Fruit fly (Drosophila melanogaster) whole organism, embryonic: ENCODE measurements around the gene CG8372.

Source experiments
- Asciz ChIP-seq: fragments of 200-800 bp; sonication (Bioruptor generic); optimal IDR thresholded peaks from 2 replicates; lab custom pipeline; 2017; ENCODE audit warnings: missing biosample characterization, mild to moderate bottlenecking, missing genetic modification characterization, missing genetic modification reagents
- CG10321 ChIP-seq: fragments of 200-800 bp; sonication (Bioruptor generic); IDR thresholded peaks from 2 replicates; pipeline ENCODE4 v1.3.6; 2022; ENCODE audit warnings: missing biosample characterization, missing genetic modification characterization
- CG10431 ChIP-seq: fragments of 200-800 bp; sonication (Bioruptor generic); optimal IDR thresholded peaks from 3 replicates; lab custom pipeline; 2018; ENCODE audit warnings: missing biosample characterization, mild to moderate bottlenecking, missing genetic modification characterization
- CG11093 ChIP-seq: fragments of 200-800 bp; sonication (Bioruptor generic); IDR thresholded peaks from 3 replicates; pipeline ENCODE4 v1.3.6; 2022; ENCODE audit warnings: missing biosample characterization, missing genetic modification characterization
- CG14050 ChIP-seq: fragments of 200-800 bp; sonication (Bioruptor generic); IDR thresholded peaks from 3 replicates; pipeline ENCODE4 v1.3.6; 2022; ENCODE audit warnings: missing biosample characterization, missing genetic modification characterization
- CG14710 ChIP-seq: fragments of 200-800 bp; sonication (Bioruptor generic); optimal IDR thresholded peaks from 3 replicates; lab custom pipeline; 2019; ENCODE audit warnings: missing biosample characterization, mild to moderate bottlenecking, missing genetic modification characterization, moderate library complexity
- CG15011 ChIP-seq: fragments of 200-800 bp; sonication (Bioruptor generic); optimal IDR thresholded peaks from 3 replicates; lab custom pipeline; 2018; ENCODE audit warnings: missing biosample characterization, mild to moderate bottlenecking, missing genetic modification characterization
- CG1529 ChIP-seq: fragments of 200-800 bp; sonication (Bioruptor generic); optimal IDR thresholded peaks from 3 replicates; lab custom pipeline; 2018; ENCODE audit warnings: missing biosample characterization, missing genetic modification characterization
- CG16779 ChIP-seq: fragments of 200-800 bp; sonication (Bioruptor generic); IDR thresholded peaks from 2 replicates; pipeline ENCODE4 v1.3.6; 2022; ENCODE audit warnings: missing biosample characterization, missing genetic modification characterization
- CG1792 ChIP-seq: fragments of 200-800 bp; sonication (Bioruptor generic); optimal IDR thresholded peaks from 2 replicates; lab custom pipeline; 2016; ENCODE audit warnings: missing biosample characterization, missing genetic modification characterization
- CG31388 ChIP-seq: fragments of 200-800 bp; sonication (Bioruptor generic); optimal IDR thresholded peaks from 2 replicates; lab custom pipeline; 2016; ENCODE audit warnings: missing biosample characterization, missing genetic modification characterization
- CG34224 ChIP-seq: fragments of 200-800 bp; sonication (Bioruptor generic); IDR thresholded peaks from 3 replicates; pipeline ENCODE4 v1.3.6; 2022; ENCODE audit warnings: missing biosample characterization, missing genetic modification characterization; ENCODE audit not compliant: partially characterized antibody
- CG4424 ChIP-seq: fragments of 200-800 bp; sonication (Bioruptor generic); optimal IDR thresholded peaks from 3 replicates; lab custom pipeline; 2016; ENCODE audit warnings: missing biosample characterization, missing genetic modification characterization
- CG7928 ChIP-seq: fragments of 200-800 bp; sonication (Bioruptor generic); optimal IDR thresholded peaks from 2 replicates; lab custom pipeline; 2017; ENCODE audit warnings: missing biosample characterization, mild to moderate bottlenecking, missing genetic modification characterization
- CG8290 ChIP-seq, 3 experiments: fragments of 200-800 bp; sonication (Bioruptor generic); optimal IDR thresholded peaks; 2 replicates each; lab custom pipeline; 2016 to 2019; ENCODE audit warnings: missing biosample characterization in 3 of 3, missing genetic modification characterization in 3 of 3, mild to moderate bottlenecking in 2 of 3, moderate library complexity in 1 of 3
- Deaf1 ChIP-seq: fragments of 200-800 bp; optimal IDR thresholded peaks from 3 replicates; lab custom pipeline; 2019; ENCODE audit warnings: missing biosample characterization, mild to moderate bottlenecking, missing genetic modification characterization, moderate library complexity
- Ets65A ChIP-seq: fragments of 200-800 bp; sonication (Bioruptor generic); peaks from one replicate; lab custom pipeline; 2016; ENCODE audit warnings: missing biosample characterization, missing genetic modification characterization
- Fer2 ChIP-seq: fragments of 200-800 bp; sonication (Bioruptor generic); optimal IDR thresholded peaks from 2 replicates; lab custom pipeline; 2018; ENCODE audit warnings: missing biosample characterization, mild to moderate bottlenecking, missing genetic modification characterization, moderate library complexity
- H2.0 ChIP-seq: fragments of 200-800 bp; sonication (Bioruptor generic); IDR thresholded peaks from 2 replicates; pipeline ENCODE4 v1.3.6; 2022; ENCODE audit warnings: missing biosample characterization, missing genetic modification characterization
- HLH4C ChIP-seq: fragments of 200-800 bp; sonication (Bioruptor generic); IDR thresholded peaks from 3 replicates; pipeline ENCODE4 v1.3.6; 2022; ENCODE audit warnings: missing biosample characterization, missing genetic modification characterization; ENCODE audit not compliant: partially characterized antibody
- Hand ChIP-seq: fragments of 200-800 bp; sonication (Bioruptor generic); optimal IDR thresholded peaks from 2 replicates; lab custom pipeline; 2017; ENCODE audit warnings: mild to moderate bottlenecking, missing biosample characterization, missing genetic modification reagents, missing genetic modification characterization
- Lpt ChIP-seq: fragments of >200 bp; optimal IDR thresholded peaks from 2 replicates; lab custom pipeline; 2018; ENCODE audit warnings: missing biosample characterization, missing genetic modification characterization
- Med ChIP-seq: fragments of 200-800 bp; sonication (Bioruptor generic); peaks from one replicate; lab custom pipeline; 2016; ENCODE audit warnings: missing biosample characterization, missing genetic modification characterization, mild to moderate bottlenecking, inconsistent platforms, moderate library complexity
- Nf-YA ChIP-seq: fragments of 200-800 bp; sonication (Bioruptor generic); IDR thresholded peaks from 2 replicates; pipeline ENCODE4 v1.3.6; 2022; ENCODE audit warnings: missing biosample characterization, missing genetic modification characterization
- NfI ChIP-seq: fragments of 200-800 bp; sonication (Bioruptor generic); optimal IDR thresholded peaks from 3 replicates; lab custom pipeline; 2018; ENCODE audit warnings: missing biosample characterization, mild to moderate bottlenecking, missing genetic modification characterization, moderate library complexity
- Sox102F ChIP-seq: fragments of 200-800 bp; sonication (Bioruptor generic); optimal IDR thresholded peaks from 2 replicates; lab custom pipeline; 2018; ENCODE audit warnings: missing biosample characterization, mild to moderate bottlenecking, missing genetic modification characterization, moderate library complexity
- Sry-β ChIP-seq: fragments of 200-800 bp; sonication (Bioruptor generic); optimal IDR thresholded peaks from 2 replicates; lab custom pipeline; 2018; ENCODE audit warnings: missing biosample characterization, mild to moderate bottlenecking, missing genetic modification characterization, moderate library complexity
- Sry-δ ChIP-seq: fragments of 200-800 bp; sonication (Bioruptor generic); optimal IDR thresholded peaks from 2 replicates; lab custom pipeline; 2016; ENCODE audit warnings: missing biosample characterization, missing genetic modification characterization
- Stat92E ChIP-seq, 3 experiments: fragments of >200 bp in 2 of 3; fragments of 200-800 bp in 1 of 3; sonication (Bioruptor generic) in 1 of 3; optimal IDR thresholded peaks; 2 replicates each; lab custom pipeline; 2017 to 2019; ENCODE audit warnings: missing biosample characterization in 3 of 3, missing genetic modification characterization in 3 of 3, mild to moderate bottlenecking in 1 of 3, moderate library complexity in 1 of 3
- ap ChIP-seq: fragments of 200-800 bp; sonication (Bioruptor generic); IDR thresholded peaks from 2 replicates; pipeline ENCODE4 v1.3.6; 2022; ENCODE audit warnings: missing biosample characterization, missing genetic modification characterization
- ara ChIP-seq: fragments of 200-800 bp; sonication (Bioruptor generic); IDR thresholded peaks from 2 replicates; pipeline ENCODE4 v1.3.6; 2022; ENCODE audit warnings: missing biosample characterization, missing genetic modification characterization
- ase ChIP-seq: fragments of 200-800 bp; sonication (Bioruptor generic); IDR thresholded peaks from 3 replicates; pipeline ENCODE4 v1.3.6; 2022; ENCODE audit warnings: missing biosample characterization, missing genetic modification characterization
- dmrt99B ChIP-seq: fragments of 200-800 bp; sonication (Bioruptor generic); optimal IDR thresholded peaks from 2 replicates; lab custom pipeline; 2018; ENCODE audit warnings: missing biosample characterization, mild to moderate bottlenecking, missing genetic modification characterization, moderate library complexity
- ewg ChIP-seq: fragments of 200-800 bp; sonication (Bioruptor generic); optimal IDR thresholded peaks from 3 replicates; lab custom pipeline; 2017; ENCODE audit warnings: mild to moderate bottlenecking, missing biosample characterization, missing genetic modification reagents, missing genetic modification characterization
- fd102C ChIP-seq: fragments of 200-800 bp; sonication (Bioruptor generic); optimal IDR thresholded peaks from 2 replicates; lab custom pipeline; 2018; ENCODE audit warnings: missing biosample characterization, mild to moderate bottlenecking, missing genetic modification characterization, moderate library complexity
- fd96Cb ChIP-seq: fragments of 200-800 bp; sonication (Bioruptor generic); optimal IDR thresholded peaks from 2 replicates; lab custom pipeline; 2018; ENCODE audit warnings: missing biosample characterization, mild to moderate bottlenecking, missing genetic modification characterization, moderate library complexity
- gcm ChIP-seq: fragments of 200-800 bp; sonication (Bioruptor generic); optimal IDR thresholded peaks from 2 replicates; lab custom pipeline; 2019; ENCODE audit warnings: missing biosample characterization, mild to moderate bottlenecking, missing genetic modification characterization, moderate library complexity
- gfzf ChIP-seq: fragments of 200-800 bp; sonication (Bioruptor generic); optimal IDR thresholded peaks from 2 replicates; lab custom pipeline; 2016; ENCODE audit warnings: missing biosample characterization, mild to moderate bottlenecking, missing genetic modification characterization, moderate library complexity
- ken ChIP-seq: fragments of 200-800 bp; sonication (Bioruptor generic); IDR thresholded peaks from 3 replicates; pipeline ENCODE4 v1.3.6; 2022; ENCODE audit warnings: missing biosample characterization, missing genetic modification characterization
- klu ChIP-seq: fragments of 200-800 bp; sonication (Bioruptor generic); IDR thresholded peaks from 2 replicates; pipeline ENCODE4 v1.3.6; 2022; ENCODE audit warnings: missing biosample characterization, missing genetic modification characterization
- p53 ChIP-seq: fragments of 200-800 bp; sonication (Bioruptor generic); optimal IDR thresholded peaks from 2 replicates; lab custom pipeline; 2016; ENCODE audit warnings: missing biosample characterization, missing genetic modification characterization
- pnt ChIP-seq: fragments of 200-800 bp; sonication (Bioruptor generic); optimal IDR thresholded peaks from 3 replicates; lab custom pipeline; 2016; ENCODE audit warnings: missing biosample characterization, missing genetic modification characterization
- repo ChIP-seq: fragments of 200-800 bp; sonication (Bioruptor generic); optimal IDR thresholded peaks from 2 replicates; lab custom pipeline; 2016; ENCODE audit warnings: missing biosample characterization, missing genetic modification characterization
- schlank ChIP-seq: fragments of 200-800 bp; sonication (Bioruptor generic); optimal IDR thresholded peaks from 2 replicates; lab custom pipeline; 2018; ENCODE audit warnings: missing biosample characterization, mild to moderate bottlenecking, missing genetic modification characterization
- sens-2 ChIP-seq: fragments of 200-800 bp; sonication (Bioruptor generic); IDR thresholded peaks from 2 replicates; pipeline ENCODE4 v1.3.6; 2022; ENCODE audit warnings: missing biosample characterization, missing genetic modification characterization
- slou ChIP-seq: fragments of 200-800 bp; sonication (Bioruptor generic); optimal IDR thresholded peaks from 3 replicates; lab custom pipeline; 2016; ENCODE audit warnings: missing biosample characterization, missing genetic modification characterization
- tap ChIP-seq: fragments of 200-800 bp; optimal IDR thresholded peaks from 3 replicates; lab custom pipeline; 2019; ENCODE audit warnings: missing biosample characterization, mild to moderate bottlenecking, missing genetic modification characterization, moderate library complexity
- usp ChIP-seq: fragments of >200 bp; optimal IDR thresholded peaks from 2 replicates; lab custom pipeline; 2017; ENCODE audit warnings: missing biosample characterization, missing genetic modification characterization
- z ChIP-seq: fragments of 200-800 bp; sonication (Bioruptor generic); IDR thresholded peaks from 3 replicates; pipeline ENCODE4 v1.3.6; 2022; ENCODE audit warnings: missing biosample characterization, missing genetic modification characterization
- zfh2 ChIP-seq: fragments of 200-800 bp; sonication (Bioruptor generic); optimal IDR thresholded peaks from 2 replicates; lab custom pipeline; 2016; ENCODE audit warnings: missing biosample characterization, missing genetic modification characterization

Gene CG8372

dm6 chr2L:8165800-8166576 is 46.7 kb downstream of the CG8372 start (continued):
- TF ChIP-seq CG16779 (GFP tag; lab: Robert Waterston, UW) (no peak), Deaf1 (no peak), fd96Cb (no peak), repo (no peak), Hand (GFP tag; lab: Kevin White, UChicago) (no peak), Sox102F (GFP tag; lab: Kevin White, UChicago) (no peak), CG7928 (GFP tag; lab: Kevin White, UChicago) (no peak), Ets65A (GFP tag; lab: Kevin White, UChicago) (no peak), klu (GFP tag; lab: Robert Waterston, UW) (no peak), fd102C (peak; percentile 84), CG11093 (GFP tag; lab: Robert Waterston, UW) (no peak), CG14710 (tag; lab: Kevin White, UChicago) (peak; percentile 26), CG34224 (no peak), CG14050 (GFP tag; lab: Robert Waterston, UW) (no peak), ewg (GFP tag; lab: Kevin White, UChicago) (no peak), CG4424 (GFP tag; lab: Kevin White, UChicago) (no peak), NfI (GFP tag; lab: Kevin White, UChicago) (no peak), ap (GFP tag; lab: Robert Waterston, UW) (no peak), zfh2 (GFP tag; lab: Kevin White, UChicago) (no peak), Stat92E (GFP tag; optimal IDR thresholded peaks at IDR 0.05; lab: Kevin White, UChicago) (no peak), z (GFP tag; lab: Robert Waterston, UW) (no peak), p53 (no peak), CG1792 (GFP tag; lab: Kevin White, UChicago) (no peak), H2.0 (GFP tag; lab: Robert Waterston, UW) (no peak), Sry-β (GFP tag; lab: Kevin White, UChicago) (no peak), sens-2 (GFP tag; lab: Robert Waterston, UW) (no peak), Sry-δ (GFP tag; lab: Kevin White, UChicago) (no peak), CG10321 (GFP tag; lab: Robert Waterston, UW) (no peak), CG10431 (GFP tag; lab: Kevin White, UChicago) (no peak), gfzf (GFP tag; lab: Kevin White, UChicago) (no peak), Lpt (no peak), pnt (GFP tag; lab: Kevin White, UChicago) (no peak), gcm (no peak), Fer2 (tag; lab: Kevin White, UChicago) (no peak), CG8290 (GFP tag; optimal IDR thresholded peaks at IDR 0.05; lab: Kevin White, UChicago) (no peak), CG8290 (tag; optimal IDR thresholded peaks at IDR 0.05; lab: Kevin White, UChicago) (peak in 1 of 2 experiments; percentile 27), Med (peak; percentile 26), slou (GFP tag; lab: Kevin White, UChicago) (no peak), usp (GFP tag; lab: Kevin White, UChicago) (no peak), ase (GFP tag; lab: Robert Waterston, UW) (no peak), Nf-YA (GFP tag; lab: Robert Waterston, UW) (no peak), CG15011 (GFP tag; lab: Kevin White, UChicago) (peak; percentile 10), dmrt99B (tag; lab: Kevin White, UChicago) (no peak), CG1529 (GFP tag; lab: Kevin White, UChicago) (no peak), schlank (tag; lab: Kevin White, UChicago) (no peak), tap (tag; lab: Kevin White, UChicago) (no peak), ken (GFP tag; lab: Robert Waterston, UW) (no peak), Asciz (GFP tag; lab: Kevin White, UChicago) (no peak), CG31388 (GFP tag; lab: Kevin White, UChicago) (no peak), HLH4C (GFP tag; lab: Robert Waterston, UW) (no peak), ara (GFP tag; lab: Robert Waterston, UW) (no peak)
